Worm (Caenorhabditis elegans): Measurements from ENCODE around the gene F54H5.3.
A peak's percentile ranks its signal among the peaks of the same experiment; 100 is the strongest.

F54H5.3 gene

DNA sequence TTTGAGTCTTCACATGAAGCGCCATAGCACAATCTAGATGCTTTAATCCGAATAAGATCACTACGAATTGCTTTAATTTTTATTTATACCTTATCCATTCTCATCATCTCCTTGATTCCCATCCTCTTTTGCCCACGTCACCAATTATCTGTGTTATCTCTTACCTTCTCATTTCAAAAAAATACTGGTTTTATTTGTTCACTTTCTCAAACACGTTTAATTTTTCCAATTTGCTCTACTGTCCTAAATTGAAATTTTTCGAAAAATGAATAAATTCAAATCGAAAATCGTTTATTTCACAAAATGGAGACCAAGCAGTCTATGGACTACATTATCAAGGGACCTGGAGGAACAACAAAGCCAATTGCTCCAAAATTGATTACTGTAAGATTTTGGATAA is at the start of gene F54H5.3:
Gene F54H5.3 (plus strand): TSS at position 301 of the 400 bp plus-strand sequence.
- TF ChIP-seq ztf-11 (tag; optimal IDR thresholded peaks at IDR 0.05) (no peak), ama-1 (optimal IDR thresholded peaks at IDR 0.05) (no peak), unc-98 (GFP tag; IDR thresholded peaks at IDR 0.05) (no peak), tlp-1 (tag; optimal IDR thresholded peaks at IDR 0.05) (no peak), jun-1 (tag; optimal IDR thresholded peaks at IDR 0.05) (no peak), nhr-90 (tag; optimal IDR thresholded peaks at IDR 0.05; ENCODE audit: poor library complexity) (no peak), rnt-1 (tag; optimal IDR thresholded peaks at IDR 0.05) (no peak), ceh-88 (GFP tag; IDR thresholded peaks at IDR 0.05) (no peak), lsy-2 (tag; optimal IDR thresholded peaks at IDR 0.05) (no peak), C16A3.4 (tag; optimal IDR thresholded peaks at IDR 0.05) (no peak), irx-1 (tag; optimal IDR thresholded peaks at IDR 0.05) (no peak), Y116A8C.19 (tag; optimal IDR thresholded peaks at IDR 0.05; ENCODE audit: borderline replicate concordance) (no peak), ceh-90 (tag; optimal IDR thresholded peaks at IDR 0.05) (no peak)

DNA sequence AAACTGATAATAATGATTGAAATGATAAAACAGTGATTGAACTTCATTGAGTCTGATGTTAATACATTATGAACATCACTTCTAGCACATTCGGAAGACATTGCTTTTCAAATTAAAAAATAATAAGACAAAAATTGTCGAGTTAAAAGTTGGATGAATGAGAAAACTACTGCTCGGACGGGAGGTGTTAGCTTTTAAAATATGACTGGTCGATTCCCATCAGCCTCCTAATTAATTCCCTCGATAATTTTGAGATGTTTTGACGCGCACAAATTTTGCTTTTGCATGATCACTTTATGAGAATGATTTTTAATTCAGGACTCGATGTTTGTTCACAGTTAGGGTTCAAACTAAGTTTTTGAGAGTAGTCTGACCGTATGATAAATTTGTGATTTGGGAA is 48.3 kb upstream of the F54H5.3 start, which contains the start of gene sra-28:
Gene sra-28 (minus strand): TSS at position 101 of the 400 bp plus-strand sequence.
- TF ChIP-seq unc-98 (GFP tag; IDR thresholded peaks at IDR 0.05): no peak
- TF ChIP-seq mab-9 (GFP tag; IDR thresholded peaks at IDR 0.05): no peak
- TF ChIP-seq unc-86 (tag; optimal IDR thresholded peaks at IDR 0.05): no peak
- no peak for TF ChIP-seq rnt-1 (tag; optimal IDR thresholded peaks at IDR 0.05)
- TF ChIP-seq sptf-1 (tag; optimal IDR thresholded peaks at IDR 0.05): no peak
- TF ChIP-seq irx-1 (tag; optimal IDR thresholded peaks at IDR 0.05): no peak
- no peak for TF ChIP-seq nhr-85 (tag)
- TF ChIP-seq mep-1 (tag; optimal IDR thresholded peaks at IDR 0.05): no peak
- no peak for TF ChIP-seq vab-15 (tag; optimal IDR thresholded peaks at IDR 0.05)

DNA sequence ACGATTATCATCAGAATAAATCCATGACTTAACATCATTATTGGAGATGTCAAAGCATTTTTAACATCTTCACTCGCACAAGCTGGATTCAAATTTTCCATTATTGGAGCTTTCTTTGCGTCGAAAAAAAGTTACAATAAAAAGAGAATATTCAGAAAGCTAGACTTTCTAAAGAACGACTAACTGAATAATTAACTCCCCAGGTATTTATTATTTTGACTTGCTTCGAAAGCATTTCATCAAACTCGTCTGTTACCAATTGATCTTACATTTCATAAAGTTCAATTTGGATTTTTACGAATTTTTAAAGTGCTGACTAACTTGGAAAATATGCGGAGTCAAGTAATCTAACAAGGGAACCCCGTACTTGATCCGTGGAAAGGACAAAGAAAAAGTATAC is 46.3 kb upstream of the F54H5.3 start, which contains the start of gene sra-29:
Gene sra-29 (minus strand): TSS at position 101 of the 400 bp plus-strand sequence.
- no peak for TF ChIP-seq sox-4 (tag; optimal IDR thresholded peaks at IDR 0.05)
- TF ChIP-seq lin-13 (GFP tag; optimal IDR thresholded peaks at IDR 0.05): no peak
- TF ChIP-seq elt-3 (tag; optimal IDR thresholded peaks at IDR 0.05): no peak
- TF ChIP-seq hlh-4 (tag; optimal IDR thresholded peaks at IDR 0.05): no peak
- no peak for TF ChIP-seq zip-4 (GFP tag; optimal IDR thresholded peaks at IDR 0.05)
- TF ChIP-seq mep-1 (tag; optimal IDR thresholded peaks at IDR 0.05): no peak
- no peak for TF ChIP-seq ceh-90 (tag; optimal IDR thresholded peaks at IDR 0.05)
- no peak for TF ChIP-seq nhr-47 (tag; optimal IDR thresholded peaks at IDR 0.05)
- no peak for TF ChIP-seq nhr-12 (tag; optimal IDR thresholded peaks at IDR 0.05)
- no peak for TF ChIP-seq snpc-4 (tag; optimal IDR thresholded peaks at IDR 0.05)

DNA sequence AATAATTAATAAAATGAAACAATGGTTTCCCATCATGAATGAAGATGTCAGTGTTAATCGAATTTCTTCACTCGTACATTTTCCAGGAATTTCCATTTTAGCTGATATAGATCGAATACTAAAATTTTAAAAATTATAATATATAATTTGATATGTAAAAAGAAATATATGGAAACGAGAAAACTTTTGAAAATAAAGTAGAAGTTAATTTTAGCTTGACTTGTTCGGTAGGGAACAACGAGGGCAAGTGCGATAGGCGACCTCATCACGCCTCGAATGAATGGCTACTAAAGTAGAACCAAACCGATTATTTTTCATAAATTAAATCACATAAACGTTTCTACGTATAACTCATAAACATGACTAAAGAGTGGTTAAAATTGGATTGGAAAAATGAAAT is 43.6 kb upstream of the F54H5.3 start, which contains the start of gene sra-31:
Gene sra-31 (minus strand): TSS at position 101 of the 400 bp plus-strand sequence.
- no peak for TF ChIP-seq ztf-4 (tag; optimal IDR thresholded peaks at IDR 0.05)
- no peak for TF ChIP-seq nhr-77 (tag; optimal IDR thresholded peaks at IDR 0.05)
- TF ChIP-seq lin-15B (tag; optimal IDR thresholded peaks at IDR 0.05): no peak
- no peak for TF ChIP-seq zip-4 (GFP tag; optimal IDR thresholded peaks at IDR 0.05)
- no peak for TF ChIP-seq sptf-1 (tag; optimal IDR thresholded peaks at IDR 0.05)
- TF ChIP-seq pag-3 (tag; optimal IDR thresholded peaks at IDR 0.05; ENCODE audit: borderline replicate concordance, insufficient read depth): no peak
- no peak for TF ChIP-seq efl-3 (GFP tag; optimal IDR thresholded peaks at IDR 0.05)
- no peak for TF ChIP-seq nhr-28 (tag; optimal IDR thresholded peaks at IDR 0.05)

DNA sequence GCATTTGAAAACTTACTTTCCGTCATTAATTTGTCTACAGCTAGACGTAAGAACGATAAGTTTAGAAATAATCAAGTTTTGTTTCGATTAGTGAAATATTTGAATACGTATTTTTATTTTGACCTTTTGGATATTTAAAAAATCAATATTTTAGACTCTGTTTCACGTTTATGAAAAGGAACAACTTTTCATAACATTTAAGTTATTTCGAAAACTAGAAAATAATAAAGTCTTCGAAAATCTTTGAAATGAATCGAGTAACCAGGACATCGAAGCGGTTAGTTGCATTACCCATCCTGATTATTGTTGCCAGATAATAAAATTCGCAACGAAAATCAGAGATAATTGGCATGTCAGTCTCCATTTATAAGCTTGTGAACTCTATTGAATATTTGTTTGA is 40.8 kb upstream of the F54H5.3 start, which contains the start of gene C56C10.6:
Gene C56C10.6 (minus strand): TSS at position 101 of the 400 bp plus-strand sequence.
- no peak for TF ChIP-seq efl-1 (optimal IDR thresholded peaks at IDR 0.05)
- peak in 1 of 2 experiments; percentile 28 for TF ChIP-seq efl-1 (GFP tag; optimal IDR thresholded peaks at IDR 0.05 in 1 of 2)
- TF ChIP-seq C04F5.9 (tag; optimal IDR thresholded peaks at IDR 0.05): no peak
